Worm (Caenorhabditis elegans): ENCODE data around the gene prp-18.

- TF ChIP-seq nhr-67 (tag; optimal IDR thresholded peaks at IDR 0.05) (no peak), nhr-76 (tag; optimal IDR thresholded peaks at IDR 0.05) (no peak), nhr-237 (tag; optimal IDR thresholded peaks at IDR 0.05) (no peak), lin-39 (tag; optimal IDR thresholded peaks at IDR 0.05) (no peak), nhr-77 (tag; optimal IDR thresholded peaks at IDR 0.05) (no peak), ceh-16 (tag; optimal IDR thresholded peaks at IDR 0.05) (no peak), ama-1 (optimal IDR thresholded peaks at IDR 0.05) (no peak), jun-1 (tag; optimal IDR thresholded peaks at IDR 0.05) (no peak), nhr-11 (tag; optimal IDR thresholded peaks at IDR 0.05) (no peak), mdl-1 (tag; optimal IDR thresholded peaks at IDR 0.05) (no peak), R02D3.7 (tag; optimal IDR thresholded peaks at IDR 0.05) (no peak)
These were observed 19.4 kb downstream of the prp-18 start, which contains the start of the genes K07F5.15 and K07F5.22 for ce11 chrIV:9864778-9865177.

All from whole organism, L3 larva.